Worm (Caenorhabditis elegans) whole organism, L2 larva: ENCODE results near the gene M02D8.2.

Experiments used
- C34F6.9 ChIP-seq: fragments of 150-350 bp; optimal IDR thresholded peaks from 2 replicates; lab custom pipeline; 2014; ENCODE audit warnings: missing biosample characterization, missing genetic modification characterization
- F13H6.1 ChIP-seq: sonication (generic microtip); optimal IDR thresholded peaks from 2 replicates; lab custom pipeline; 2016; ENCODE audit warnings: missing genetic modification characterization, missing compliant biosample characterization
- R02D3.7 ChIP-seq: fragments of 150-350 bp; optimal IDR thresholded peaks from 2 replicates; lab custom pipeline; 2014; ENCODE audit warnings: missing biosample characterization, missing genetic modification characterization
- Y55F3AM.14 ChIP-seq: fragments of 200-800 bp; sonication (Bioruptor generic); optimal IDR thresholded peaks from 2 replicates; lab custom pipeline; 2018; ENCODE audit warnings: mild to moderate bottlenecking, missing genetic modification characterization, missing compliant biosample characterization
- ZK546.5 ChIP-seq: sonication (generic microtip); optimal IDR thresholded peaks from 2 replicates; lab custom pipeline; 2017; ENCODE audit warnings: missing biosample characterization, missing genetic modification characterization
- alr-1 ChIP-seq: fragments of 150-350 bp; optimal IDR thresholded peaks from 2 replicates; lab custom pipeline; 2014; ENCODE audit warnings: missing biosample characterization, missing genetic modification characterization
- aly-2 ChIP-seq: fragments of 150-350 bp; optimal IDR thresholded peaks from 2 replicates; lab custom pipeline; 2014; ENCODE audit warnings: missing biosample characterization, missing genetic modification characterization
- ama-1 ChIP-seq: fragments of 150-350 bp; optimal IDR thresholded peaks from 2 replicates; lab custom pipeline; 2018; ENCODE audit warnings: inconsistent platforms
- blmp-1 ChIP-seq: sonication (generic microtip); optimal IDR thresholded peaks from 2 replicates; lab custom pipeline; 2017; ENCODE audit warnings: missing genetic modification characterization, mild to moderate bottlenecking, missing compliant biosample characterization, antibody characterized with exemption, moderate library complexity; ENCODE audit not compliant: insufficient read depth
- ceh-16 ChIP-seq: fragments of 150-350 bp; optimal IDR thresholded peaks from 2 replicates; lab custom pipeline; 2014; ENCODE audit warnings: missing biosample characterization, missing genetic modification characterization
- ceh-82 ChIP-seq: fragments of 150-350 bp; optimal IDR thresholded peaks from 2 replicates; lab custom pipeline; 2014; ENCODE audit warnings: missing biosample characterization, missing genetic modification characterization
- crh-2 ChIP-seq: sonication (generic microtip); optimal IDR thresholded peaks from 2 replicates; lab custom pipeline; 2017; ENCODE audit warnings: missing biosample characterization, missing genetic modification characterization
- dmd-4 ChIP-seq: sonication (generic microtip); optimal IDR thresholded peaks from 2 replicates; lab custom pipeline; 2017; ENCODE audit warnings: missing biosample characterization, missing genetic modification characterization
- egl-27 ChIP-seq: sonication (generic microtip); optimal IDR thresholded peaks from 3 replicates; lab custom pipeline; 2017; ENCODE audit warnings: missing biosample characterization, missing genetic modification reagents, missing genetic modification characterization
- elt-1 ChIP-seq: fragments of 150-350 bp; optimal IDR thresholded peaks from 2 replicates; lab custom pipeline; 2014; ENCODE audit warnings: missing biosample characterization, missing genetic modification characterization
- elt-3 ChIP-seq: sonication (generic microtip); optimal IDR thresholded peaks from 2 replicates; lab custom pipeline; 2017; ENCODE audit warnings: missing biosample characterization, missing genetic modification characterization
- fos-1 ChIP-seq: fragments of 150-350 bp; optimal IDR thresholded peaks from 2 replicates; lab custom pipeline; 2014; ENCODE audit warnings: missing biosample characterization, missing genetic modification characterization
- gmeb-1 ChIP-seq: fragments of 150-350 bp; optimal IDR thresholded peaks from 2 replicates; lab custom pipeline; 2014; ENCODE audit warnings: missing biosample characterization, missing genetic modification characterization
- lin-11 ChIP-seq: fragments of 150-350 bp; sonication (generic microtip); optimal IDR thresholded peaks from 2 replicates; lab custom pipeline; 2014; ENCODE audit warnings: missing biosample characterization, missing genetic modification characterization, inconsistent platforms, mixed read lengths
- lin-13 ChIP-seq: fragments of 150-350 bp; optimal IDR thresholded peaks from 2 replicates; lab custom pipeline; 2014; ENCODE audit warnings: missing biosample characterization, missing genetic modification reagents, missing genetic modification characterization
- lin-39 ChIP-seq: fragments of 150-350 bp; optimal IDR thresholded peaks from 2 replicates; lab custom pipeline; 2014; ENCODE audit warnings: missing biosample characterization, missing genetic modification reagents, missing genetic modification characterization
- lsy-2 ChIP-seq, 2 experiments: fragments of 150-350 bp in 1 of 2; sonication (generic microtip) in 1 of 2; optimal IDR thresholded peaks; 2 replicates each; lab custom pipeline; 2014 to 2017; ENCODE audit warnings: missing biosample characterization in 2 of 2, missing genetic modification characterization in 2 of 2
- mab-5 ChIP-seq: fragments of 150-350 bp; optimal IDR thresholded peaks from 2 replicates; lab custom pipeline; 2014; ENCODE audit warnings: missing biosample characterization, missing genetic modification characterization
- mbf-1 ChIP-seq: sonication (generic microtip); optimal IDR thresholded peaks from 2 replicates; lab custom pipeline; 2017; ENCODE audit warnings: missing biosample characterization, missing genetic modification characterization
- mdl-1 ChIP-seq, 2 experiments: fragments of 150-350 bp in 1 of 2; sonication (generic microtip) in 1 of 2; optimal IDR thresholded peaks; 2 replicates each; lab custom pipeline; 2017; ENCODE audit warnings: missing biosample characterization in 2 of 2, missing genetic modification characterization in 2 of 2
- nhr-10 ChIP-seq: sonication (generic microtip); optimal IDR thresholded peaks from 2 replicates; lab custom pipeline; 2017; ENCODE audit warnings: missing biosample characterization, missing genetic modification characterization
- nhr-11 ChIP-seq: fragments of 150-350 bp; optimal IDR thresholded peaks from 2 replicates; lab custom pipeline; 2014; ENCODE audit warnings: missing biosample characterization, missing genetic modification characterization
- nhr-12 ChIP-seq: fragments of 150-350 bp; optimal IDR thresholded peaks from 2 replicates; lab custom pipeline; 2014; ENCODE audit warnings: missing biosample characterization, missing genetic modification characterization
- nhr-129 ChIP-seq: fragments of 150-350 bp; optimal IDR thresholded peaks from 2 replicates; lab custom pipeline; 2014; ENCODE audit warnings: missing biosample characterization, missing genetic modification characterization
- nhr-21 ChIP-seq: fragments of 150-350 bp; optimal IDR thresholded peaks from 2 replicates; lab custom pipeline; 2014; ENCODE audit warnings: missing biosample characterization, missing genetic modification characterization
- nhr-23 ChIP-seq: fragments of 150-350 bp; optimal IDR thresholded peaks from 2 replicates; lab custom pipeline; 2014; ENCODE audit warnings: missing biosample characterization, missing genetic modification reagents, missing genetic modification characterization
- nhr-237 ChIP-seq: fragments of 150-350 bp; optimal IDR thresholded peaks from 2 replicates; lab custom pipeline; 2014; ENCODE audit warnings: missing biosample characterization, missing genetic modification characterization
- nhr-6 ChIP-seq: fragments of 150-350 bp; optimal IDR thresholded peaks from 2 replicates; lab custom pipeline; 2014; ENCODE audit warnings: missing biosample characterization, missing genetic modification characterization
- nhr-77 ChIP-seq: fragments of 150-350 bp; optimal IDR thresholded peaks from 2 replicates; lab custom pipeline; 2014; ENCODE audit warnings: missing biosample characterization, missing genetic modification characterization
- peb-1 ChIP-seq: fragments of 150-350 bp; optimal IDR thresholded peaks from 2 replicates; lab custom pipeline; 2014; ENCODE audit warnings: missing biosample characterization, missing genetic modification characterization
- sem-4 ChIP-seq: fragments of 150-350 bp; optimal IDR thresholded peaks from 2 replicates; lab custom pipeline; 2014; ENCODE audit warnings: missing biosample characterization, missing genetic modification reagents, missing genetic modification characterization
- skn-1 ChIP-seq: sonication (generic microtip); optimal IDR thresholded peaks from 2 replicates; lab custom pipeline; 2017; ENCODE audit warnings: missing biosample characterization, missing genetic modification characterization
- sma-9 ChIP-seq, 2 experiments: fragments of 150-350 bp in 1 of 2; sonication (generic microtip) in 1 of 2; optimal IDR thresholded peaks; 2 replicates each; lab custom pipeline; 2014 to 2016; ENCODE audit warnings: missing genetic modification characterization in 2 of 2, mild to moderate bottlenecking in 1 of 2, missing biosample characterization in 1 of 2, missing compliant biosample characterization in 1 of 2, missing genetic modification reagents in 1 of 2, moderate library complexity in 1 of 2
- snpc-4 ChIP-seq: fragments of 150-350 bp; optimal IDR thresholded peaks from 2 replicates; lab custom pipeline; 2014; ENCODE audit warnings: missing biosample characterization, missing genetic modification characterization
- unc-39 ChIP-seq: fragments of 150-350 bp; optimal IDR thresholded peaks from 2 replicates; lab custom pipeline; 2014; ENCODE audit warnings: missing biosample characterization, missing genetic modification characterization
- unc-62 ChIP-seq: fragments of 150-350 bp; optimal IDR thresholded peaks from 2 replicates; lab custom pipeline; 2014; ENCODE audit warnings: missing biosample characterization, missing genetic modification reagents, missing genetic modification characterization
- ztf-1 ChIP-seq: fragments of 200-800 bp; sonication (Bioruptor generic); conservative IDR thresholded peaks from 2 replicates; pipeline ENCODE4 v1.3.6; 2022; ENCODE audit warnings: missing genetic modification characterization, missing compliant biosample characterization
- ztf-11 ChIP-seq: sonication (generic microtip); optimal IDR thresholded peaks from 2 replicates; lab custom pipeline; 2017; ENCODE audit warnings: missing biosample characterization, missing genetic modification characterization
- ztf-4 ChIP-seq: fragments of 150-350 bp; optimal IDR thresholded peaks from 2 replicates; lab custom pipeline; 2014; ENCODE audit warnings: missing biosample characterization, missing genetic modification characterization

Gene M02D8.2

ce11 chrX:8721273-8721672, 18.2 kb upstream of the M02D8.2 start:
- TF ChIP-seq nhr-11 (tag; lab: Kevin White, UChicago), result no peak
- TF ChIP-seq ztf-4 (tag; lab: Kevin White, UChicago), result no peak
- TF ChIP-seq F13H6.1 (tag; lab: Kevin White, UChicago), result peak; percentile 37
- TF ChIP-seq elt-1 (tag; lab: Kevin White, UChicago), result no peak
- TF ChIP-seq nhr-12 (tag; lab: Kevin White, UChicago), result no peak
- TF ChIP-seq Y55F3AM.14, result no peak
- no peak for TF ChIP-seq mab-5 (tag; lab: Kevin White, UChicago)
- peak; percentile 34 for TF ChIP-seq nhr-129 (tag; lab: Kevin White, UChicago)
- no peak for TF ChIP-seq nhr-23
- no peak for TF ChIP-seq nhr-10 (tag; lab: Kevin White, UChicago)
- TF ChIP-seq nhr-21 (tag; lab: Kevin White, UChicago), result no peak
- TF ChIP-seq gmeb-1 (tag; lab: Kevin White, UChicago), result no peak
- no peak for TF ChIP-seq sem-4 (tag; lab: Kevin White, UChicago)
- TF ChIP-seq unc-62 (GFP tag; lab: Kevin White, UChicago), result no peak
- peak; percentile 12 for TF ChIP-seq sma-9 (GFP tag; optimal IDR thresholded peaks at IDR 0.05; lab: Kevin White, UChicago)
- no peak for TF ChIP-seq sma-9 (tag; optimal IDR thresholded peaks at IDR 0.05; lab: Kevin White, UChicago)
- no peak for TF ChIP-seq ztf-11 (tag; lab: Kevin White, UChicago)
- no peak for TF ChIP-seq lin-11 (tag; lab: Kevin White, UChicago)
- TF ChIP-seq, all 48 proteins: peak for 3

- TF ChIP-seq ama-1 (no peak), mab-5 (tag; lab: Kevin White, UChicago) (no peak), snpc-4 (no peak), ztf-11 (tag; lab: Kevin White, UChicago) (no peak), skn-1 (tag; lab: Kevin White, UChicago) (no peak), blmp-1 (tag; lab: Kevin White, UChicago) (no peak), peb-1 (tag; lab: Kevin White, UChicago) (no peak), nhr-237 (tag; lab: Kevin White, UChicago) (no peak), lin-39 (tag; lab: Kevin White, UChicago) (no peak), sma-9 (GFP tag; optimal IDR thresholded peaks at IDR 0.05; lab: Kevin White, UChicago) (no peak), sma-9 (tag; optimal IDR thresholded peaks at IDR 0.05; lab: Kevin White, UChicago) (no peak), unc-39 (tag; lab: Kevin White, UChicago) (no peak), elt-3 (tag; lab: Kevin White, UChicago) (no peak), gmeb-1 (tag; lab: Kevin White, UChicago) (no peak), egl-27 (tag; lab: Kevin White, UChicago) (no peak), elt-1 (tag; lab: Kevin White, UChicago) (no peak), ztf-1 (GFP tag; lab: Robert Waterston, UW) (no peak), lin-11 (tag; lab: Kevin White, UChicago) (no peak), nhr-23 (no peak), nhr-11 (tag; lab: Kevin White, UChicago) (no peak), mdl-1 (tag; optimal IDR thresholded peaks at IDR 0.05; lab: Kevin White, UChicago) (no peak)
Measured at ce11 chrX:8723127-8723600, 16.3 kb upstream of the M02D8.2 start, which contains the start of gene tnt-2. Gene tnt-2 (minus strand): TSS chrX:8723550.

DNA sequence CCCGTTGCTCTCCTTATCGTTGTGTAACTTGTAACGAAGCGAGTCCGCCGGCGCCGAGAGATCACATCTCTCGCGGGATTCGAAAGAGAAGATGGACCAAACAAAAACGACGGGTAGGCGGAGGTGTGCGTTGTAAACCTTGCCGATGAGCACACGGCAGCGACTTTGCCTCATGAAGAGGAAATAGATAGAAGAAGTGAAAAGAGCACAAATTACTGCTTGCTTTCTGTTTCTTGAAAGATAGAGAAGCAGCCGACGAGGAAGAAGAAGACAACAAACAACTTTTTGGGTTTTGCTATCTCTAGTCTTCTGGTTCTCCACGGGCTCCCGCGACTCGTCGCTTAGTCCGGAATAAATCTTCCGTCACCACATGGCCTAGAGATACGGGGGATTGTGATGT, 15.6 kb upstream of the M02D8.2 start:
- TF ChIP-seq Y55F3AM.14, result no peak
- no peak for TF ChIP-seq mab-5 (tag; lab: Kevin White, UChicago)
- no peak for TF ChIP-seq ztf-4 (tag; lab: Kevin White, UChicago)
- no peak for TF ChIP-seq R02D3.7 (tag; lab: Kevin White, UChicago)
- no peak for TF ChIP-seq ceh-82
- TF ChIP-seq mdl-1 (tag; optimal IDR thresholded peaks at IDR 0.05; lab: Kevin White, UChicago), result no peak
- TF ChIP-seq nhr-77, result no peak
- TF ChIP-seq lin-13 (GFP tag; lab: Kevin White, UChicago), result peak; percentile 6
- no peak for TF ChIP-seq nhr-21 (tag; lab: Kevin White, UChicago)
- TF ChIP-seq ceh-16 (tag; lab: Kevin White, UChicago), result no peak
- no peak for TF ChIP-seq unc-62 (GFP tag; lab: Kevin White, UChicago)
- no peak for TF ChIP-seq nhr-10 (tag; lab: Kevin White, UChicago)
- peak in 1 of 2 experiments; percentile 35 for TF ChIP-seq lsy-2 (tag; optimal IDR thresholded peaks at IDR 0.05; lab: Kevin White, UChicago)
- peak; percentile 83 for TF ChIP-seq F13H6.1 (tag; lab: Kevin White, UChicago)
- no peak for TF ChIP-seq ama-1
- no peak for TF ChIP-seq aly-2 (tag; lab: Kevin White, UChicago)
- no peak for TF ChIP-seq mbf-1 (tag; lab: Kevin White, UChicago)
- TF ChIP-seq gmeb-1 (tag; lab: Kevin White, UChicago), result no peak
- TF ChIP-seq elt-3 (tag; lab: Kevin White, UChicago), result no peak
- TF ChIP-seq nhr-12 (tag; lab: Kevin White, UChicago), result no peak
- no peak for TF ChIP-seq lin-39 (tag; lab: Kevin White, UChicago)
- TF ChIP-seq nhr-129 (tag; lab: Kevin White, UChicago), result peak; percentile 59
- no peak for TF ChIP-seq fos-1 (tag; lab: Kevin White, UChicago)
- TF ChIP-seq ztf-11 (tag; lab: Kevin White, UChicago), result no peak
- TF ChIP-seq C34F6.9 (tag; lab: Kevin White, UChicago), result no peak
- TF ChIP-seq nhr-6, result no peak
- no peak for TF ChIP-seq skn-1 (tag; lab: Kevin White, UChicago)
- TF ChIP-seq ztf-1 (GFP tag; lab: Robert Waterston, UW), result no peak
- TF ChIP-seq alr-1 (tag; lab: Kevin White, UChicago), result no peak
- TF ChIP-seq elt-1 (tag; lab: Kevin White, UChicago), result no peak
- TF ChIP-seq crh-2 (tag; lab: Kevin White, UChicago), result no peak
- TF ChIP-seq peb-1 (tag; lab: Kevin White, UChicago), result no peak
- no peak for TF ChIP-seq nhr-11 (tag; lab: Kevin White, UChicago)
- peak; percentile 22 for TF ChIP-seq sem-4 (tag; lab: Kevin White, UChicago)
- TF ChIP-seq dmd-4 (tag; lab: Kevin White, UChicago), result no peak
- TF ChIP-seq lin-11 (tag; lab: Kevin White, UChicago), result no peak
- no peak for TF ChIP-seq ZK546.5
- TF ChIP-seq nhr-23, result no peak
- TF ChIP-seq unc-39 (tag; lab: Kevin White, UChicago), result no peak
- no peak for TF ChIP-seq egl-27 (tag; lab: Kevin White, UChicago)
